Worm (Caenorhabditis elegans): Measurements from ENCODE around the gene F43H9.3.

DNA sequence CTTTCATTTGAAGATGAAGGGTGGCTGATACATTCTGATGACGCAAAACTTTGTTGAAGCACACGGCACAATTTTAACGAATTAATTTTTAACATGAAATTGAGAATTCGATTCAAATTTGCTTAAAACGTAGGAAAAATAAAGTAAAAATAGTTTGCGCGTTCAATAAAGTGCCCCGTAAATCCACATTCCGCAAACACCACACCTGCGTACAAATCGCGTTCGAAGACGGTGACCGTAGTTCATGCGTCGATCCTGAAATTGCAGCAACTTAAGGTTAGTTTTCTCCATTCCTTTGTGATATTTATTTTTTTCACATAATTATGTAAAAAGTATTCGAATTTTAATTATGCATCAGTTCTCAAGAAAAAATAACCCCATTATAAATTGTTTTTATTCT, at the start of gene F43H9.3:
- TF ChIP-seq dao-5 (tag; optimal IDR thresholded peaks at IDR 0.05) (no peak), W03F9.2 (tag; optimal IDR thresholded peaks at IDR 0.05) (no peak)

Data from whole organism, L4/young adult.